Worm (Caenorhabditis elegans) whole organism, early embryonic: ENCODE measurements around the gene ZK809.1.

ENCODE experiments used
- F13C5.2 ChIP-seq: sonication (generic microtip); optimal IDR thresholded peaks from 2 replicates; lab custom pipeline; 2017; ENCODE audit warnings: mild to moderate bottlenecking, missing genetic modification characterization, inconsistent platforms, missing compliant biosample characterization
- aly-1 ChIP-seq: sonication (generic microtip); optimal IDR thresholded peaks from 2 replicates; lab custom pipeline; 2016; ENCODE audit warnings: missing genetic modification characterization, missing compliant biosample characterization
- ceh-13 ChIP-seq: fragments of 200-800 bp; sonication (Bioruptor generic); optimal IDR thresholded peaks from 2 replicates; lab custom pipeline; 2018; ENCODE audit warnings: mild to moderate bottlenecking, missing genetic modification characterization, missing compliant biosample characterization
- hmg-4 ChIP-seq: fragments of 200-800 bp; sonication (Bioruptor generic); optimal IDR thresholded peaks from 2 replicates; lab custom pipeline; 2018; ENCODE audit warnings: mild to moderate bottlenecking, missing genetic modification characterization, missing compliant biosample characterization
- pes-1 ChIP-seq: fragments of 200-800 bp; sonication (Bioruptor generic); IDR thresholded peaks from 2 replicates; pipeline ENCODE4 v1.3.6; 2022; ENCODE audit warnings: missing genetic modification reagents, missing genetic modification characterization, missing compliant biosample characterization

ZK809.1 gene

ce11 chrIV:11692071-11692673 is 50.3 kb downstream of the ZK809.1 start:
- no peak for TF ChIP-seq ceh-13
- TF ChIP-seq aly-1 (tag; lab: Kevin White, UChicago), result peak; percentile 35
- TF ChIP-seq F13C5.2 (tag; lab: Kevin White, UChicago), result peak; percentile 48
- 0 out of 2 replicates have a peak, but pooled peaks have one; percentile 38 for TF ChIP-seq pes-1 (GFP tag; lab: Robert Waterston, UW)
- peak; percentile 82 for TF ChIP-seq hmg-4
